In the genomic region with DNA sequence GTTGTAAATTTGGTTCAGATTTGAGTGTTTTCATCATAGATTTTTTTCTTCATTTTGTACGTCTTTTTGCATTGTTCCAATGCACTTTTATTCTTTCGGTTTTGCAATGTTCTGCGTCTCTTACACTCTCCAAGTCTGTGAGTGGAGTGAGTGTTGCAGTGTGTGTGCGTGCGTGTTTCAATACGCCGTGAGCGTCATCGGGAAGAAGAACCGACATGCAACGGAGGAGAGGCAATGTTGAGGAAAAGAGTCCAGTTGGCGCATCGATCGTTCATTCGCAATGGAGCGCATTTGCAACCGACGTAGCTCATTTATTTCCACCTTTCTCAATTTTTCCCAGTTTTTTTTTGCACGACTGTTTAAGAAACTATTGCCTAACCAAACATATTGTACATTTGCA, we compare ENCODE assay signal across 5 worm cellular contexts.
TF ChIP-seq lines count a peak whose summit lies in the region.

A gene (plus strand): TSS at position 400 of the 400 bp plus-strand sequence.

TF ChIP-seq in whole organism, L1 larva, 84 proteins besides CTCF, POLR2A, EP300 and RAD21 (continues in another document):
- TF ChIP-seq ztf-4 (tag; optimal IDR thresholded peaks at IDR 0.05; lab: Kevin White, UChicago) = peak; percentile 90
- TF ChIP-seq irx-1 (tag; optimal IDR thresholded peaks at IDR 0.05; lab: Kevin White, UChicago) = peak; percentile 92
- peak; percentile 83 for TF ChIP-seq skn-1 (tag; optimal IDR thresholded peaks at IDR 0.05; lab: Kevin White, UChicago)
- TF ChIP-seq fkh-8 (tag; optimal IDR thresholded peaks at IDR 0.05; lab: Kevin White, UChicago) = peak; percentile 96
- TF ChIP-seq jun-1 (tag; optimal IDR thresholded peaks at IDR 0.05; lab: Kevin White, UChicago) = peak; percentile 93
- peak; percentile 95 for TF ChIP-seq nhr-19 (GFP tag; conservative IDR thresholded peaks at IDR 0.05; lab: Robert Waterston, UW)
- no peak for TF ChIP-seq efl-3 (GFP tag; optimal IDR thresholded peaks at IDR 0.05; lab: Kevin White, UChicago)
- peak; percentile 98 for TF ChIP-seq nhr-20 (tag; optimal IDR thresholded peaks at IDR 0.05; lab: Kevin White, UChicago)
- peak; percentile 98 for TF ChIP-seq nhr-71 (tag; optimal IDR thresholded peaks at IDR 0.05; lab: Kevin White, UChicago)
- TF ChIP-seq egl-13 (tag; optimal IDR thresholded peaks at IDR 0.05; lab: Kevin White, UChicago) = peak; percentile 87
- peak; percentile 6 for TF ChIP-seq pqm-1 (tag; optimal IDR thresholded peaks at IDR 0.05; lab: Kevin White, UChicago)
- peak; percentile 23 for TF ChIP-seq vab-15 (tag; optimal IDR thresholded peaks at IDR 0.05; lab: Kevin White, UChicago)
- TF ChIP-seq ces-1 (GFP tag; optimal IDR thresholded peaks at IDR 0.05; lab: Kevin White, UChicago) = no peak
- TF ChIP-seq unc-130 (tag; optimal IDR thresholded peaks at IDR 0.05; lab: Kevin White, UChicago) = peak; percentile 91
- TF ChIP-seq mdl-1 (tag; optimal IDR thresholded peaks at IDR 0.05; lab: Kevin White, UChicago) = peak in 1 of 2 experiments; percentile 93
- peak; percentile 72 for TF ChIP-seq sup-37 (GFP tag; optimal IDR thresholded peaks at IDR 0.05; lab: Kevin White, UChicago)
- TF ChIP-seq nhr-76 (tag; optimal IDR thresholded peaks at IDR 0.05; lab: Kevin White, UChicago) = no peak

TF ChIP-seq in whole organism, L3 larva, 47 proteins besides CTCF, POLR2A, EP300 and RAD21 (continues in another document):
- peak in 2 of 3 experiments; percentile 1 to 62 for TF ChIP-seq elt-3 (tag; optimal IDR thresholded peaks at IDR 0.05; lab: Kevin White, UChicago)
- TF ChIP-seq aly-2 (tag; optimal IDR thresholded peaks at IDR 0.05; lab: Kevin White, UChicago) = no peak
- no peak for TF ChIP-seq nhr-237 (tag; optimal IDR thresholded peaks at IDR 0.05; lab: Kevin White, UChicago)
- peak; percentile 82 for TF ChIP-seq elt-1 (tag; optimal IDR thresholded peaks at IDR 0.05; lab: Kevin White, UChicago)
- peak; percentile 97 for TF ChIP-seq lsy-12 (tag; optimal IDR thresholded peaks at IDR 0.05; lab: Kevin White, UChicago)
- TF ChIP-seq egl-27 (tag; optimal IDR thresholded peaks at IDR 0.05; lab: Kevin White, UChicago) = peak; percentile 87
- peak; percentile 65 for TF ChIP-seq nhr-77 (tag; optimal IDR thresholded peaks at IDR 0.05; lab: Kevin White, UChicago)
- TF ChIP-seq fkh-10 (GFP tag; optimal IDR thresholded peaks at IDR 0.05; lab: Kevin White, UChicago) = peak; percentile 82
- TF ChIP-seq egl-5 (tag; optimal IDR thresholded peaks at IDR 0.05; lab: Kevin White, UChicago) = peak; percentile 91
- peak; percentile 94 for TF ChIP-seq snpc-4 (tag; optimal IDR thresholded peaks at IDR 0.05; lab: Kevin White, UChicago)
- TF ChIP-seq tbx-2 (tag; optimal IDR thresholded peaks at IDR 0.05; lab: Kevin White, UChicago) = peak; percentile 87
- peak; percentile 63 for TF ChIP-seq R02D3.7 (tag; optimal IDR thresholded peaks at IDR 0.05; lab: Kevin White, UChicago)
- no peak for TF ChIP-seq nhr-76 (tag; optimal IDR thresholded peaks at IDR 0.05; lab: Kevin White, UChicago)
- no peak for TF ChIP-seq ZK546.5 (tag; optimal IDR thresholded peaks at IDR 0.05; lab: Kevin White, UChicago)
- TF ChIP-seq lin-15B (tag; optimal IDR thresholded peaks at IDR 0.05; lab: Kevin White, UChicago) = peak; percentile 92
- peak; percentile 98 for TF ChIP-seq pha-4 (tag; optimal IDR thresholded peaks at IDR 0.05; lab: Kevin White, UChicago)
- peak; percentile 90 for TF ChIP-seq nhr-43 (tag; optimal IDR thresholded peaks at IDR 0.05; lab: Kevin White, UChicago; ENCODE audit: poor library complexity, severe bottlenecking)

TF ChIP-seq in whole organism, early embryonic, 17 proteins besides CTCF, POLR2A, EP300 and RAD21:
- no peak for TF ChIP-seq hnd-1 (tag; optimal IDR thresholded peaks at IDR 0.05; lab: Kevin White, UChicago)
- TF ChIP-seq B0310.2 (tag; optimal IDR thresholded peaks at IDR 0.05; lab: Kevin White, UChicago) = peak; percentile 4
- TF ChIP-seq hmbx-1 (tag; optimal IDR thresholded peaks at IDR 0.05; lab: Kevin White, UChicago) = no peak
- no peak for TF ChIP-seq ama-1 (optimal IDR thresholded peaks at IDR 0.05; lab: Kevin White, UChicago)
- TF ChIP-seq sea-1 (GFP tag; conservative IDR thresholded peaks at IDR 0.05; lab: Robert Waterston, UW) = no peak
- TF ChIP-seq tbx-37 (GFP tag; conservative IDR thresholded peaks at IDR 0.05; lab: Robert Waterston, UW) = no peak
- peak; percentile 68 for TF ChIP-seq hmg-4 (GFP tag; optimal IDR thresholded peaks at IDR 0.05; lab: Kevin White, UChicago)
- TF ChIP-seq tbx-11 (GFP tag; IDR thresholded peaks at IDR 0.05; lab: Robert Waterston, UW) = peak; percentile 52; the same call in 1 of the 2 replicates
- TF ChIP-seq pes-1 (GFP tag; IDR thresholded peaks at IDR 0.05; lab: Robert Waterston, UW) = no peak
- no peak for TF ChIP-seq aly-1 (tag; optimal IDR thresholded peaks at IDR 0.05; lab: Kevin White, UChicago)
- TF ChIP-seq F13C5.2 (tag; optimal IDR thresholded peaks at IDR 0.05; lab: Kevin White, UChicago) = peak; percentile 93
- TF ChIP-seq ets-7 (tag; optimal IDR thresholded peaks at IDR 0.05; lab: Kevin White, UChicago) = peak; percentile 36
- no peak for TF ChIP-seq tra-4 (tag; optimal IDR thresholded peaks at IDR 0.05; lab: Kevin White, UChicago)
- no peak for TF ChIP-seq scrt-1 (GFP tag; IDR thresholded peaks at IDR 0.05; lab: Robert Waterston, UW)
- peak; percentile 44; the same call in 1 of the 2 replicates for TF ChIP-seq flt-1 (GFP tag; IDR thresholded peaks at IDR 0.05; lab: Robert Waterston, UW)
- TF ChIP-seq ceh-36 (tag; optimal IDR thresholded peaks at IDR 0.05; lab: Kevin White, UChicago) = no peak
- TF ChIP-seq ceh-13 (GFP tag; optimal IDR thresholded peaks at IDR 0.05; lab: Kevin White, UChicago) = no peak

TF ChIP-seq in whole organism, midembryonic, 9 proteins besides CTCF, POLR2A, EP300 and RAD21:
- no peak for TF ChIP-seq ref-1 (GFP tag; conservative IDR thresholded peaks at IDR 0.05; lab: Robert Waterston, UW)
- no peak for TF ChIP-seq klf-2 (GFP tag; conservative IDR thresholded peaks at IDR 0.05; lab: Robert Waterston, UW)
- TF ChIP-seq tab-1 (GFP tag; IDR thresholded peaks at IDR 0.05; lab: Robert Waterston, UW) = no peak
- TF ChIP-seq T22C8.4 (GFP tag; IDR thresholded peaks at IDR 0.05; lab: Robert Waterston, UW) = peak; percentile 95
- TF ChIP-seq med-1 (GFP tag; optimal IDR thresholded peaks at IDR 0.05; lab: Kevin White, UChicago; ENCODE audit: insufficient read depth) = no peak
- peak; percentile 79 for TF ChIP-seq flt-1 (GFP tag; IDR thresholded peaks at IDR 0.05; lab: Robert Waterston, UW)
- TF ChIP-seq cog-1 (tag; optimal IDR thresholded peaks at IDR 0.05; lab: Kevin White, UChicago) = peak; percentile 93
- peak; percentile 72 for TF ChIP-seq ztf-23 (GFP tag; IDR thresholded peaks at IDR 0.05; lab: Robert Waterston, UW)
- TF ChIP-seq ztf-29 (GFP tag; IDR thresholded peaks at IDR 0.05; lab: Robert Waterston, UW) = no peak

TF ChIP-seq in whole organism, young adult, 124 proteins besides CTCF, POLR2A, EP300 and RAD21 (continues in another document):
- TF ChIP-seq fkh-3 (tag; optimal IDR thresholded peaks at IDR 0.05; lab: Kevin White, UChicago) (no peak), D2030.7 (GFP tag; IDR thresholded peaks at IDR 0.05; lab: Robert Waterston, UW) (no peak), ceh-58 (GFP tag; IDR thresholded peaks at IDR 0.05; lab: Robert Waterston, UW) (no peak), Y67H2A.10 (GFP tag; conservative IDR thresholded peaks at IDR 0.05; lab: Robert Waterston, UW) (peak; percentile 42; the same call in 1 of the 2 replicates), snpc-4 (GFP tag; optimal IDR thresholded peaks at IDR 0.05; lab: Kevin White, UChicago) (no peak), snpc-4 (tag; optimal IDR thresholded peaks at IDR 0.05; lab: Kevin White, UChicago) (peak in 3 of 4 experiments; percentile 64 to 70 (median 64)), F22D6.2 (tag; optimal IDR thresholded peaks at IDR 0.05; lab: Kevin White, UChicago) (peak; percentile 40), cebp-2 (GFP tag; IDR thresholded peaks at IDR 0.05; lab: Robert Waterston, UW) (no peak), akir-1 (GFP tag; optimal IDR thresholded peaks at IDR 0.05; lab: Kevin White, UChicago) (no peak), pbrm-1 (GFP tag; IDR thresholded peaks at IDR 0.05; lab: Robert Waterston, UW) (peak; percentile 90), bed-2 (GFP tag; IDR thresholded peaks at IDR 0.05; lab: Robert Waterston, UW) (0 out of 2 replicates have a peak, but pooled peaks have one; percentile 26), let-526 (GFP tag; IDR thresholded peaks at IDR 0.05; lab: Robert Waterston, UW) (0 out of 2 replicates have a peak, but pooled peaks have one; percentile 23), ekl-4 (GFP tag; IDR thresholded peaks at IDR 0.05; lab: Robert Waterston, UW) (peak; percentile 86), zim-3 (tag; optimal IDR thresholded peaks at IDR 0.05; lab: Kevin White, UChicago) (no peak), ceh-27 (GFP tag; optimal IDR thresholded peaks at IDR 0.05; lab: Kevin White, UChicago) (peak; percentile 94), dpff-1 (tag; optimal IDR thresholded peaks at IDR 0.05; lab: Kevin White, UChicago) (no peak), ccch-3 (GFP tag; optimal IDR thresholded peaks at IDR 0.05; lab: Kevin White, UChicago) (no peak), K12H6.12 (tag; optimal IDR thresholded peaks at IDR 0.05; lab: Kevin White, UChicago) (peak; percentile 92), sea-2 (GFP tag; IDR thresholded peaks at IDR 0.05; lab: Robert Waterston, UW) (no peak), C17E4.6 (GFP tag; IDR thresholded peaks at IDR 0.05; lab: Robert Waterston, UW) (peak; percentile 62; the same call in 1 of the 2 replicates), F52B5.7 (tag; optimal IDR thresholded peaks at IDR 0.05; lab: Kevin White, UChicago) (no peak), snpc-1.1 (tag; optimal IDR thresholded peaks at IDR 0.05; lab: Kevin White, UChicago; ENCODE audit: insufficient read depth) (no peak), ztf-22 (GFP tag; optimal IDR thresholded peaks at IDR 0.05; lab: Kevin White, UChicago) (peak; percentile 39), sdz-38 (tag; optimal IDR thresholded peaks at IDR 0.05; lab: Kevin White, UChicago) (no peak), rec-8 (tag; optimal IDR thresholded peaks at IDR 0.05; lab: Kevin White, UChicago) (no peak), somi-1 (GFP tag; optimal IDR thresholded peaks at IDR 0.05; lab: Kevin White, UChicago) (peak; percentile 42), B0336.3 (GFP tag; IDR thresholded peaks at IDR 0.05; lab: Robert Waterston, UW) (peak; percentile 87), B0035.1 (tag; optimal IDR thresholded peaks at IDR 0.05; lab: Kevin White, UChicago) (no peak), ZK185.1 (tag; optimal IDR thresholded peaks at IDR 0.05; lab: Kevin White, UChicago; ENCODE audit: poor library complexity, severe bottlenecking) (peak; percentile 66), ama-1 (optimal IDR thresholded peaks at IDR 0.05; lab: Kevin White, UChicago) (no peak), ama-1 (GFP tag; optimal IDR thresholded peaks at IDR 0.05; lab: Kevin White, UChicago) (no peak), pha-4 (tag; optimal IDR thresholded peaks at IDR 0.05; lab: Kevin White, UChicago) (no peak), nfyb-1 (GFP tag; IDR thresholded peaks at IDR 0.05; lab: Robert Waterston, UW) (peak; percentile 83), zfh-2 (GFP tag; conservative IDR thresholded peaks at IDR 0.05; lab: Robert Waterston, UW) (peak; percentile 89)
